Fruit fly (Drosophila melanogaster): Measurements from ENCODE around the gene CG31550.

CG31550 gene

dm6 chr3R:5466875-5467274 is 18.5 kb upstream of the CG31550 start, which contains the start of gene RpL35A:
Gene RpL35A, minus strand, starts transcription at chr3R:5467101.
- TF ChIP-seq CG14050 (GFP tag; IDR thresholded peaks at IDR 0.05) = peak; percentile 30; the same call in 2 of the 3 replicates
- TF ChIP-seq CG13624 (GFP tag; optimal IDR thresholded peaks at IDR 0.05) = peak; percentile 61
- 0 out of 3 replicates have a peak, but pooled peaks have one; percentile 9 for TF ChIP-seq H15 (GFP tag; IDR thresholded peaks at IDR 0.05)
- TF ChIP-seq jumu (GFP tag; optimal IDR thresholded peaks at IDR 0.05) = no peak
- TF ChIP-seq gro (GFP tag; optimal IDR thresholded peaks at IDR 0.05) = peak; percentile 76
- TF ChIP-seq CG17359 (tag; optimal IDR thresholded peaks at IDR 0.05) = peak; percentile 67
- TF ChIP-seq nerfin-2 (GFP tag; IDR thresholded peaks at IDR 0.05; ENCODE audit: partially characterized antibody) = no peak
- TF ChIP-seq CG17912 (GFP tag; optimal IDR thresholded peaks at IDR 0.05) = peak; percentile 90
- TF ChIP-seq ase (GFP tag; IDR thresholded peaks at IDR 0.05) = peak; percentile 34; the same call in 1 of the 3 replicates
- TF ChIP-seq CG8765 (GFP tag; IDR thresholded peaks at IDR 0.05) = no peak
- no peak; the same call in 1 of the 2 replicates for TF ChIP-seq Xrp1 (GFP tag; IDR thresholded peaks at IDR 0.05)
- TF ChIP-seq Mes4 (GFP tag; optimal IDR thresholded peaks at IDR 0.05) = peak; percentile 85
- peak; percentile 72 for TF ChIP-seq Kr (GFP tag; optimal IDR thresholded peaks at IDR 0.05)
- TF ChIP-seq Hsf (GFP tag; optimal IDR thresholded peaks at IDR 0.05) = peak; percentile 72
- peak; percentile 50 for TF ChIP-seq ewg (GFP tag; optimal IDR thresholded peaks at IDR 0.05)
- peak; percentile 49; the same call in 1 of the 2 replicates for TF ChIP-seq E2f1 (GFP tag; IDR thresholded peaks at IDR 0.05)
- TF ChIP-seq bsh (GFP tag; optimal IDR thresholded peaks at IDR 0.05) = peak; percentile 53 to 60
- TF ChIP-seq Drgx (GFP tag; IDR thresholded peaks at IDR 0.05) = no peak
- TF ChIP-seq CG9215 (GFP tag; IDR thresholded peaks at IDR 0.05) = no peak
- no peak for TF ChIP-seq CG5180 (GFP tag; optimal IDR thresholded peaks at IDR 0.05)
- TF ChIP-seq CG12104 (GFP tag; optimal IDR thresholded peaks at IDR 0.05) = peak; percentile 77
- peak; percentile 57 for TF ChIP-seq en (GFP tag; optimal IDR thresholded peaks at IDR 0.05)
- no peak for TF ChIP-seq CG15011 (GFP tag; optimal IDR thresholded peaks at IDR 0.05)
- TF ChIP-seq CG32532 (GFP tag; IDR thresholded peaks at IDR 0.05) = peak; percentile 73
- no peak for TF ChIP-seq Elba2 (GFP tag; optimal IDR thresholded peaks at IDR 0.05)
- peak; percentile 83 for TF ChIP-seq scrt (GFP tag; optimal IDR thresholded peaks at IDR 0.05)
- TF ChIP-seq peb (GFP tag; IDR thresholded peaks at IDR 0.05) = no peak
- TF ChIP-seq CG10565 (GFP tag; optimal IDR thresholded peaks at IDR 0.05) = no peak
- TF ChIP-seq Sry-δ (GFP tag; optimal IDR thresholded peaks at IDR 0.05) = peak; percentile 43
- TF ChIP-seq Doc3 (GFP tag; IDR thresholded peaks at IDR 0.05; ENCODE audit: partially characterized antibody) = no peak
- TF ChIP-seq CG11723 (GFP tag; optimal IDR thresholded peaks at IDR 0.05) = peak; percentile 76
- TF ChIP-seq CG2889 (GFP tag; IDR thresholded peaks at IDR 0.05) = no peak
- no peak for TF ChIP-seq Hr78 (GFP tag; optimal IDR thresholded peaks at IDR 0.05)
- TF ChIP-seq CG1602 (GFP tag; optimal IDR thresholded peaks at IDR 0.05) = peak; percentile 6
- peak; percentile 57 for TF ChIP-seq nmo (GFP tag; optimal IDR thresholded peaks at IDR 0.05)
- TF ChIP-seq crol (GFP tag; IDR thresholded peaks at IDR 0.05) = no peak
- TF ChIP-seq org-1 (GFP tag; optimal IDR thresholded peaks at IDR 0.05) = peak; percentile 54
- peak; percentile 76 for TF ChIP-seq CG12659 (GFP tag; optimal IDR thresholded peaks at IDR 0.05)
- peak; percentile 77 for TF ChIP-seq CG12299 (tag; optimal IDR thresholded peaks at IDR 0.05)
- no peak for TF ChIP-seq sd (tag; optimal IDR thresholded peaks at IDR 0.05)
- no peak for TF ChIP-seq hb (GFP tag; IDR thresholded peaks at IDR 0.05; ENCODE audit: partially characterized antibody)
- TF ChIP-seq CG13296 (GFP tag; optimal IDR thresholded peaks at IDR 0.05) = peak; percentile 93
- peak; percentile 39; the same call in 1 of the 2 replicates for TF ChIP-seq CG3847 (GFP tag; IDR thresholded peaks at IDR 0.05)
- no peak for TF ChIP-seq ken (GFP tag; IDR thresholded peaks at IDR 0.05)
- TF ChIP-seq fd3F (GFP tag; optimal IDR thresholded peaks at IDR 0.05) = peak; percentile 25
- peak; percentile 63 for TF ChIP-seq Bteb2 (GFP tag; optimal IDR thresholded peaks at IDR 0.05)
- TF ChIP-seq CG31388 (GFP tag; optimal IDR thresholded peaks at IDR 0.05) = peak; percentile 38
- peak; percentile 70 for TF ChIP-seq Atf6 (GFP tag; IDR thresholded peaks at IDR 0.05)
- peak; percentile 74 for TF ChIP-seq Side (GFP tag; optimal IDR thresholded peaks at IDR 0.05)
- peak; percentile 89 for TF ChIP-seq B-H2 (GFP tag; optimal IDR thresholded peaks at IDR 0.05)
- peak; percentile 94 for TF ChIP-seq sens (GFP tag)

Measured in whole organism, embryonic.